Worm (Caenorhabditis elegans) whole organism, L3 larva: Measurements from ENCODE around the gene mdmh-35.

Experiments
- ZK546.5 ChIP-seq: sonication (generic microtip); optimal IDR thresholded peaks from 2 replicates; lab custom pipeline; 2017; ENCODE audit warnings: missing biosample characterization, missing genetic modification characterization
- ceh-82 ChIP-seq: fragments of 150-350 bp; optimal IDR thresholded peaks from 2 replicates; lab custom pipeline; 2014; ENCODE audit warnings: missing biosample characterization, missing genetic modification characterization
- egl-27 ChIP-seq: sonication (generic microtip); optimal IDR thresholded peaks from 4 replicates; lab custom pipeline; 2017; ENCODE audit warnings: missing biosample characterization, missing genetic modification reagents, missing genetic modification characterization
- elt-3 ChIP-seq, 3 experiments: fragments of 150-350 bp in 1 of 3; sonication (generic microtip) in 2 of 3; optimal IDR thresholded peaks; 2 replicates in 2 of 3; 4 replicates in 1 of 3; lab custom pipeline; 2014 to 2017; ENCODE audit warnings: missing biosample characterization in 3 of 3, missing genetic modification characterization in 3 of 3
- lin-15B ChIP-seq: fragments of 150-350 bp; optimal IDR thresholded peaks from 2 replicates; lab custom pipeline; 2014; ENCODE audit warnings: missing biosample characterization, missing genetic modification characterization
- nhr-12 ChIP-seq: fragments of 150-350 bp; optimal IDR thresholded peaks from 2 replicates; lab custom pipeline; 2014; ENCODE audit warnings: missing biosample characterization, missing genetic modification characterization
- nhr-237 ChIP-seq: fragments of 150-350 bp; optimal IDR thresholded peaks from 2 replicates; lab custom pipeline; 2014; ENCODE audit warnings: missing biosample characterization, missing genetic modification characterization
- nhr-28 ChIP-seq: fragments of 150-350 bp; optimal IDR thresholded peaks from 2 replicates; lab custom pipeline; 2014; ENCODE audit warnings: missing biosample characterization, missing genetic modification characterization
- snpc-4 ChIP-seq: fragments of 150-350 bp; optimal IDR thresholded peaks from 2 replicates; lab custom pipeline; 2014; ENCODE audit warnings: missing biosample characterization, missing genetic modification characterization
- tbx-2 ChIP-seq: sonication (generic microtip); optimal IDR thresholded peaks from 2 replicates; lab custom pipeline; 2016; ENCODE audit warnings: mild to moderate bottlenecking, missing genetic modification characterization, missing compliant biosample characterization
- zag-1 ChIP-seq: fragments of 150-350 bp; optimal IDR thresholded peaks from 2 replicates; lab custom pipeline; 2014; ENCODE audit warnings: missing biosample characterization, missing genetic modification characterization
- ztf-11 ChIP-seq: fragments of 150-350 bp; optimal IDR thresholded peaks from 2 replicates; lab custom pipeline; 2014; ENCODE audit warnings: missing biosample characterization, missing genetic modification characterization
- ztf-4 ChIP-seq: fragments of 150-350 bp; optimal IDR thresholded peaks from 2 replicates; lab custom pipeline; 2014; ENCODE audit warnings: missing biosample characterization, missing genetic modification characterization

ce11 chrII:7887295-7887694, 31.8 kb upstream of the mdmh-35 start:
- TF ChIP-seq elt-3 (tag; optimal IDR thresholded peaks at IDR 0.05; lab: Kevin White, UChicago): no peak
- no peak for TF ChIP-seq nhr-237 (tag; lab: Kevin White, UChicago)
- peak; percentile 45 for TF ChIP-seq snpc-4 (tag; lab: Kevin White, UChicago)
- no peak for TF ChIP-seq ZK546.5 (tag; lab: Kevin White, UChicago)
- no peak for TF ChIP-seq tbx-2 (tag; lab: Kevin White, UChicago)
- no peak for TF ChIP-seq ceh-82 (tag; lab: Kevin White, UChicago)
- TF ChIP-seq ztf-4: no peak
- peak; percentile 7 for TF ChIP-seq lin-15B (tag; lab: Kevin White, UChicago)
- no peak for TF ChIP-seq zag-1 (tag; lab: Kevin White, UChicago)
- TF ChIP-seq egl-27 (tag; lab: Kevin White, UChicago): no peak
- TF ChIP-seq ztf-11 (tag; lab: Kevin White, UChicago): no peak
- TF ChIP-seq nhr-28: no peak
- TF ChIP-seq nhr-12 (tag; lab: Kevin White, UChicago): no peak
